Fruit fly (Drosophila melanogaster) whole organism, adult: ENCODE results near the gene png.
A peak's percentile ranks its signal among the peaks of the same experiment; 100 is the strongest.

Experiments used
- CG11617 ChIP-seq: fragments of 200-800 bp; sonication (Bioruptor generic); optimal IDR thresholded peaks from 2 replicates; lab custom pipeline; 2017; ENCODE audit warnings: mild to moderate bottlenecking, missing biosample characterization, missing genetic modification reagents, missing genetic modification characterization
- CG12768 ChIP-seq: fragments of 200-800 bp; sonication (Bioruptor generic); optimal IDR thresholded peaks from 2 replicates; lab custom pipeline; 2017; ENCODE audit warnings: missing biosample characterization, missing genetic modification characterization, mild to moderate bottlenecking, moderate library complexity, missing genetic modification reagents
- CG14711 ChIP-seq: fragments of 200-800 bp; sonication (Bioruptor generic); optimal IDR thresholded peaks from 2 replicates; lab custom pipeline; 2018; ENCODE audit warnings: missing biosample characterization, mild to moderate bottlenecking, missing genetic modification characterization, moderate library complexity
- CG1620 ChIP-seq: fragments of 200-800 bp; sonication (Bioruptor generic); optimal IDR thresholded peaks from 2 replicates; lab custom pipeline; 2016; ENCODE audit warnings: missing biosample characterization, missing genetic modification characterization
- CG33017 ChIP-seq: fragments of 200-800 bp; sonication (Bioruptor generic); optimal IDR thresholded peaks from 2 replicates; lab custom pipeline; 2018; ENCODE audit warnings: missing biosample characterization, mild to moderate bottlenecking, missing genetic modification characterization, moderate library complexity
- CG5204 ChIP-seq: fragments of 200-800 bp; sonication (Bioruptor generic); optimal IDR thresholded peaks from 2 replicates; lab custom pipeline; 2016; ENCODE audit warnings: missing biosample characterization, missing genetic modification characterization
- CG7045 ChIP-seq: fragments of 200-800 bp; sonication (Bioruptor generic); optimal IDR thresholded peaks from 2 replicates; lab custom pipeline; 2017; ENCODE audit warnings: missing biosample characterization, mild to moderate bottlenecking, missing genetic modification characterization
- CG7101 ChIP-seq: fragments of 200-800 bp; sonication (Bioruptor generic); optimal IDR thresholded peaks from 2 replicates; lab custom pipeline; 2018; ENCODE audit warnings: missing biosample characterization, mild to moderate bottlenecking, missing genetic modification characterization, moderate library complexity
- Clk ChIP-seq: fragments of 200-800 bp; sonication (Bioruptor generic); optimal IDR thresholded peaks from 2 replicates; lab custom pipeline; 2017; ENCODE audit warnings: missing biosample characterization, missing genetic modification characterization
- Crg-1 ChIP-seq: fragments of 200-800 bp; sonication (Bioruptor generic); optimal IDR thresholded peaks from 2 replicates; lab custom pipeline; 2016; ENCODE audit warnings: missing biosample characterization, missing genetic modification characterization
- Hr96 ChIP-seq: fragments of 200-800 bp; sonication (Bioruptor generic); optimal IDR thresholded peaks from 2 replicates; lab custom pipeline; 2016; ENCODE audit warnings: missing biosample characterization, missing genetic modification characterization
- Mnt ChIP-seq: fragments of 200-800 bp; sonication (Bioruptor generic); optimal IDR thresholded peaks from 2 replicates; lab custom pipeline; 2016; ENCODE audit warnings: missing biosample characterization, mild to moderate bottlenecking, missing genetic modification characterization
- bab1 ChIP-seq: fragments of 200-800 bp; sonication (Bioruptor generic); optimal IDR thresholded peaks from 3 replicates; lab custom pipeline; 2019; ENCODE audit warnings: missing biosample characterization, mild to moderate bottlenecking, missing genetic modification characterization, moderate library complexity
- cic ChIP-seq: fragments of 200-800 bp; sonication (Bioruptor generic); optimal IDR thresholded peaks from 2 replicates; lab custom pipeline; 2017; ENCODE audit warnings: missing biosample characterization, mild to moderate bottlenecking, missing genetic modification characterization, moderate library complexity
- cnc ChIP-seq, 2 experiments: fragments of >200 bp; optimal IDR thresholded peaks; 2 replicates each; lab custom pipeline; 2017
- kay ChIP-seq: fragments of 200-800 bp; sonication (Bioruptor generic); peaks from one replicate; lab custom pipeline; 2016; ENCODE audit warnings: missing biosample characterization, missing genetic modification characterization, borderline replicate concordance
- ovo ChIP-seq: fragments of 200-800 bp; sonication (Bioruptor generic); optimal IDR thresholded peaks from 2 replicates; lab custom pipeline; 2016; ENCODE audit warnings: missing biosample characterization, missing genetic modification characterization
- pad ChIP-seq: fragments of 200-800 bp; sonication (Bioruptor generic); optimal IDR thresholded peaks from 3 replicates; lab custom pipeline; 2017; ENCODE audit warnings: missing biosample characterization, missing genetic modification characterization, mild to moderate bottlenecking, moderate library complexity, missing genetic modification reagents
- tj ChIP-seq: fragments of 200-800 bp; sonication (Bioruptor generic); optimal IDR thresholded peaks from 3 replicates; lab custom pipeline; 2017; ENCODE audit warnings: missing biosample characterization, mild to moderate bottlenecking, missing genetic modification characterization, moderate library complexity
- toe ChIP-seq: fragments of 200-800 bp; sonication (Bioruptor generic); optimal IDR thresholded peaks from 2 replicates; lab custom pipeline; 2016; ENCODE audit warnings: missing biosample characterization, missing genetic modification characterization

png gene

DNA sequence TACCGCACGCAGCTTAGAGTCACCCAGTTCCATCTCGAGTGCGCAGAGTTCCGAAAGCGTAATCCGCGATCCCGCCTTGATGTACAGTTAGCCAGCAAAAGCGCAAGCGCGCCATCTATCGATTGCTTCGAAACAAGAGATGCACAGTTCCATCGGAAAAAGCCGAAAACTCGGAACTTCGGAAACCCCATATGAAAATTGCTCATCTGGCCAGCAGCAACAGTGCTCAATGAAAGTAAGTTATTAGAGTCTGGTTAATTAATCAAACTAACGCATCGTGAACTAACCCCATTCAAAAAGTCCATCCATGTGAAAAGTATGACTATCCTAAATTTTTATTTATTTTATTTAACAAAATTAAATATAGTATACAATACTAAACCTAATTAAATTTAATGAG lies at the start of gene png:
Gene png (minus strand): TSS at position 101 of the 400 bp plus-strand sequence.
- TF ChIP-seq cnc (optimal IDR thresholded peaks at IDR 0.05; lab: Kevin White, UChicago), result no peak
- TF ChIP-seq pad (GFP tag; lab: Kevin White, UChicago), result peak; percentile 16
- TF ChIP-seq Mnt, result no peak

DNA sequence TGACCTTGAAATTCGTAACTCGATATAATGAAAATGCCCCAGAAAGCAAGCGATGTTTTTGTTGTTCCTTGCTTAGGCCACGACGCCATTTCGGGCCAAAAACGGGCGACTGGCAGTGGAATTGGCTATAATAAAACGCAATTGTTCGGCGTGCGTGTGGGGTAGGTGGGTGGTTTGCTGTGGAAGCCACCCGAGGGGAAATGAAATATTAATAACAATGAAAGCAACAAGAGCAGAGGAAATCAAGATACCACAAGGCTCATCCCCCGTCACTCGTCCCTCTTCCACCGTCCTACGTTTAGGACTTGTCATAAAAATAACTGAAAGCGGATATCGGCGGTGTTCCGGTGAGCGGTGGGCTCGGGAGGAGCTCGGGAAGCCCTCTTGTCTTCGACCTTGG lies 48.4 kb upstream of the png start:
- TF ChIP-seq CG14711 (tag; lab: Kevin White, UChicago), result no peak
- TF ChIP-seq kay, result no peak
- no peak for TF ChIP-seq Hr96 (GFP tag; lab: Kevin White, UChicago)
- TF ChIP-seq CG1620, result no peak
- no peak for TF ChIP-seq Mnt
- no peak for TF ChIP-seq ovo
- TF ChIP-seq CG12768, result no peak
- no peak for TF ChIP-seq toe (GFP tag; lab: Kevin White, UChicago)
- TF ChIP-seq CG5204 (GFP tag; lab: Kevin White, UChicago), result no peak
- no peak for TF ChIP-seq CG7101 (tag; lab: Kevin White, UChicago)
- no peak for TF ChIP-seq CG7045 (GFP tag; lab: Kevin White, UChicago)
- TF ChIP-seq tj (GFP tag; lab: Kevin White, UChicago), result no peak
- no peak for TF ChIP-seq pad (GFP tag; lab: Kevin White, UChicago)
- no peak for TF ChIP-seq CG33017 (tag; lab: Kevin White, UChicago)
- no peak for TF ChIP-seq Clk (GFP tag; lab: Kevin White, UChicago)
- no peak for TF ChIP-seq Crg-1 (GFP tag; lab: Kevin White, UChicago)
- TF ChIP-seq cic (GFP tag; lab: Kevin White, UChicago), result no peak
- no peak for TF ChIP-seq cnc (optimal IDR thresholded peaks at IDR 0.05; lab: Kevin White, UChicago)
- TF ChIP-seq CG11617 (GFP tag; lab: Kevin White, UChicago), result no peak
- TF ChIP-seq bab1 (GFP tag; lab: Kevin White, UChicago), result no peak

DNA sequence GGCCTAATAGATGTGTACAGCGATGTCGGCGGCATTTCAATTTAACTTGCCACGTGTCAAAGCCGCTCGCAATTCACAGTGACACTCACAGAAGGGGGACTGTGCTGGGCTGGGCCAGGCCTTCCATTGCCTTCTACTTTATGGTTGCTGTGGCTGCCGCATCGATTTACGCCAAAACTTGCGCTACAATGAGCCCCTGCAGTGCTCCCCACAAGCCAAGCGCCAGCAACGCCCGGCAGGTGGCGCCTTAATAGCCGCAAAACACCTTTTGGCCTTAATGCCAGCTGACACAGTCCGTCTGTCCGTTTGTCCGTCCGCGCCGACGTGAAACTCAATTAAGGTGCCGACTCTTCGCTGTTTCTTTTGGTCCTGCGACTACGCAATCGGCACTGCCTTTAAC lies 47.6 kb upstream of the png start:
- no peak for TF ChIP-seq CG14711 (tag; lab: Kevin White, UChicago)
- TF ChIP-seq toe (GFP tag; lab: Kevin White, UChicago), result no peak
- no peak for TF ChIP-seq CG11617 (GFP tag; lab: Kevin White, UChicago)
- no peak for TF ChIP-seq Clk (GFP tag; lab: Kevin White, UChicago)
- TF ChIP-seq CG1620, result no peak
- TF ChIP-seq CG7101 (tag; lab: Kevin White, UChicago), result no peak
- TF ChIP-seq Hr96 (GFP tag; lab: Kevin White, UChicago), result no peak

DNA sequence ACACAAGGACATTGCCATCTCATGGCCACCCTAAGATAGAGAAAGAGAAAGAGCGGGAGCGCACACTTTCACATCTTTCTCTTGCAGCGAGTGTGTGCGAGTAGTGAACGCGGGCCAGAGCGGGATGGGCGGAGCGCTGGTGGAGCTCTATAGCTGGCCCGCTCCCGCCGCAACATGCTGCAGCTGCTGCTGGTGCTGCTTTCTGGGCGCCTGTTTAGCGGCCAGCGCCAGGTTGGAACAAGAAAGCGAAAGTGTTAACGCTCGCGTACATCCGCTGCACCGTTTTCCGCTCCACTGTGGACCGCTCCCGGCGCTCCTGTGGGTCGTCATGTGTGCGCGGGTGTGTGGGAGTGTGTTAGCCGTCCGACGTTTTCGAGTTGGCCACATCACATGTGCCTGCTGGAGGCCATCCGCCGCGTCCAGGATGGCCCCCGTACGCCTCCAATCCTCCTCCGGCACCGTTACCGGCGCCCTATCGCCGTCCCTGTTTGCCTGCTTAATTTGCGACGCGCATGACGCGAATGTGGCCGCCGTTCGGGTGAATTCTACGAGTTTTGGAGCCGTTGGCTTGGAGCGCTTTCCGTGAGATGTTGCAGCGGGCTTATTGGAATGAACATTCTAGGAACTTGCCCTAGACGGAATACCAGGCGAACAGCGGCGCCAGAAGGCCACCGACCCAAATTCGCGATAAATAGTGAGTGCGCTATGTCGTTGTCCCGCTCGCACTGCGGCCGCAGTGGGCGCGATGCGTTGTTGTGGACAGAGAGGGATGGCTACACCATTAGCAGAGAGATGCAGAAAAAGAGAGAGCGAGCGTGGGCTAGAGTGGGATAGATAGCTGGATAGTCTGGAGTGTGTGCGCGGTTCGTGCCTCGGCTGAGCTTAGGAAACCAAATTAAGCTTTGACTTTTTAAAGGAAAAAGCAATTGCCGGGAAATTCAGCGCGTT lies 41.9 kb upstream of the png start:
- TF ChIP-seq bab1 (GFP tag; lab: Kevin White, UChicago) (no peak), CG1620 (peak; percentile 6), CG5204 (GFP tag; lab: Kevin White, UChicago) (peak; percentile 27), CG7045 (GFP tag; lab: Kevin White, UChicago) (peak; percentile 52), CG33017 (tag; lab: Kevin White, UChicago) (no peak), CG7101 (tag; lab: Kevin White, UChicago) (no peak), toe (GFP tag; lab: Kevin White, UChicago) (no peak), pad (GFP tag; lab: Kevin White, UChicago) (peak; percentile 63), cic (GFP tag; lab: Kevin White, UChicago) (peak; percentile 79), Mnt (peak; percentile 79), kay (no peak), Crg-1 (GFP tag; lab: Kevin White, UChicago) (no peak), ovo (peak; percentile 87), Clk (GFP tag; lab: Kevin White, UChicago) (peak; percentile 22), cnc (optimal IDR thresholded peaks at IDR 0.05; lab: Kevin White, UChicago) (no peak), Hr96 (GFP tag; lab: Kevin White, UChicago) (peak; percentile 45), CG14711 (tag; lab: Kevin White, UChicago) (no peak), tj (GFP tag; lab: Kevin White, UChicago) (peak; percentile 50), CG11617 (GFP tag; lab: Kevin White, UChicago) (peak; percentile 71), CG12768 (peak; percentile 82)

DNA sequence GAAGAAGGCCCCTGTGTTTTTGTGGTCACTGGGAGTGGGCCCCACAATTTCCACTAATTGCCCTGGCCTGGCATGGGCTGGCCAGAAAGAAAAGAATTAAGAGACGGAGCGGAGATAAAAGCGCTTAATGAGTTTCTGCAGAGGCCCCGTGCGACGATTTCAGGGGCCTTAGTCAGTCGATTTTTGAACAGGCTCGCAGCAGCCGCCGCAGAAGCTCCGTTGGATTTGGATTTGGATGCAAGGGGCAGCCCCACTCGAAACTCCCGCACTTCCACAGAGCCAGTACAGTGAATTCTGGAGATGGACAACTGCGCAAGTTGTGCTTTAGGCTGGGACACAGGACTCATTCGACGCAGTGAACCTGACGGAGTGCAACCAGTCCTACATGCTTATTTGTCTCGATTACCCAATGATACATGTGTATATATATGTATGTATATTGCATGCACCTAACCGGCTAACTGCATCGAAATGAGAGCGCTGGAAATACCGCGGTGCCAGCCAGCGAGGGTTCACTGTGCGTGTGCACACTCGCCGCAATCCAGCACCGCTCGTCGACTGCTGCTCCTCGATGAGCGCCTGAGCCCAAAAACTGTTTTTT lies 41.2 kb upstream of the png start:
- TF ChIP-seq pad (GFP tag; lab: Kevin White, UChicago) (peak; percentile 44), kay (no peak), CG7101 (tag; lab: Kevin White, UChicago) (peak; percentile 34), CG1620 (no peak), Hr96 (GFP tag; lab: Kevin White, UChicago) (peak; percentile 22), CG5204 (GFP tag; lab: Kevin White, UChicago) (no peak), cnc (optimal IDR thresholded peaks at IDR 0.05; lab: Kevin White, UChicago) (no peak), toe (GFP tag; lab: Kevin White, UChicago) (peak; percentile 19)
